Worm (Caenorhabditis elegans) whole organism, early embryonic: Measurements from ENCODE around the gene clec-243.

Experiments
- B0310.2 ChIP-seq: sonication (generic microtip); optimal IDR thresholded peaks from 2 replicates; lab custom pipeline; 2016; ENCODE audit warnings: mild to moderate bottlenecking, missing genetic modification characterization, missing compliant biosample characterization
- F13C5.2 ChIP-seq: sonication (generic microtip); optimal IDR thresholded peaks from 2 replicates; lab custom pipeline; 2017; ENCODE audit warnings: mild to moderate bottlenecking, missing genetic modification characterization, inconsistent platforms, missing compliant biosample characterization
- aly-1 ChIP-seq: sonication (generic microtip); optimal IDR thresholded peaks from 2 replicates; lab custom pipeline; 2016; ENCODE audit warnings: missing genetic modification characterization, missing compliant biosample characterization
- ama-1 ChIP-seq: fragments of 150-350 bp; optimal IDR thresholded peaks from 2 replicates; lab custom pipeline; 2014
- ceh-36 ChIP-seq: sonication (generic microtip); optimal IDR thresholded peaks from 2 replicates; lab custom pipeline; 2016; ENCODE audit warnings: missing genetic modification characterization, inconsistent platforms, missing compliant biosample characterization
- ets-7 ChIP-seq: sonication (generic microtip); optimal IDR thresholded peaks from 2 replicates; lab custom pipeline; 2016; ENCODE audit warnings: missing genotype, missing genetic modification characterization, missing compliant biosample characterization
- hmg-4 ChIP-seq: fragments of 200-800 bp; sonication (Bioruptor generic); optimal IDR thresholded peaks from 2 replicates; lab custom pipeline; 2018; ENCODE audit warnings: mild to moderate bottlenecking, missing genetic modification characterization, missing compliant biosample characterization
- hnd-1 ChIP-seq: sonication (generic microtip); optimal IDR thresholded peaks from 2 replicates; lab custom pipeline; 2016; ENCODE audit warnings: missing genetic modification characterization, missing compliant biosample characterization
- pes-1 ChIP-seq: fragments of 200-800 bp; sonication (Bioruptor generic); IDR thresholded peaks from 2 replicates; pipeline ENCODE4 v1.3.6; 2022; ENCODE audit warnings: missing genetic modification reagents, missing genetic modification characterization, missing compliant biosample characterization
- scrt-1 ChIP-seq: fragments of 200-800 bp; sonication (Bioruptor generic); IDR thresholded peaks from 2 replicates; pipeline ENCODE4 v1.3.6; 2022; ENCODE audit warnings: missing genetic modification characterization, missing compliant biosample characterization
- tbx-37 ChIP-seq: fragments of 200-800 bp; sonication (Bioruptor generic); conservative IDR thresholded peaks from 2 replicates; pipeline ENCODE4 v1.3.6; 2022; ENCODE audit warnings: missing genetic modification reagents, missing genetic modification characterization, missing compliant biosample characterization
- tra-4 ChIP-seq: sonication (generic microtip); optimal IDR thresholded peaks from 2 replicates; lab custom pipeline; 2017; ENCODE audit warnings: missing genetic modification characterization, missing compliant biosample characterization

- TF ChIP-seq ceh-36 (tag; lab: Kevin White, UChicago) (no peak), ets-7 (tag; lab: Kevin White, UChicago) (no peak), tra-4 (tag; lab: Kevin White, UChicago) (no peak), ama-1 (lab: Kevin White, UChicago) (no peak), tbx-37 (no peak), hmg-4 (GFP tag; lab: Kevin White, UChicago) (no peak), scrt-1 (GFP tag; lab: Robert Waterston, UW) (no peak), hnd-1 (tag; lab: Kevin White, UChicago) (no peak), B0310.2 (tag; lab: Kevin White, UChicago) (no peak), pes-1 (GFP tag; lab: Robert Waterston, UW) (no peak), F13C5.2 (tag; lab: Kevin White, UChicago) (no peak), aly-1 (tag; lab: Kevin White, UChicago) (no peak)
Measured at ce11 chrV:17273249-17273648, 24.4 kb upstream of the clec-243 start, which contains the start of gene K10G4.10.
